Fruit fly (Drosophila melanogaster): ENCODE measurements around the gene CG11656.
A peak's percentile ranks its signal among the peaks of the same experiment; 100 is the strongest.

Gene CG11656

dm6 chr3R:12960929-12961855 is 48.5 kb upstream of the CG11656 start, which contains the start of gene Spc25 (continued):
- no peak for TF ChIP-seq CG14965 (GFP tag; optimal IDR thresholded peaks at IDR 0.05; ENCODE audit: borderline replicate concordance)
- peak; percentile 93 for TF ChIP-seq CG34224 (GFP tag; IDR thresholded peaks at IDR 0.05; ENCODE audit: partially characterized antibody)
- no peak for TF ChIP-seq CG11723 (GFP tag; optimal IDR thresholded peaks at IDR 0.05)
- no peak for TF ChIP-seq bigmax (GFP tag; optimal IDR thresholded peaks at IDR 0.05)
- TF ChIP-seq fd102C (GFP tag; optimal IDR thresholded peaks at IDR 0.05) = no peak
- no peak for TF ChIP-seq sc (optimal IDR thresholded peaks at IDR 0.05)
- TF ChIP-seq sc (GFP tag; optimal IDR thresholded peaks at IDR 0.05) = no peak
- peak; percentile 96 for TF ChIP-seq amos (GFP tag; IDR thresholded peaks at IDR 0.05; ENCODE audit: partially characterized antibody)
- TF ChIP-seq CG10274 (GFP tag; optimal IDR thresholded peaks at IDR 0.05) = no peak
- TF ChIP-seq CG5180 (GFP tag; optimal IDR thresholded peaks at IDR 0.05) = no peak
- peak; percentile 65 for TF ChIP-seq pho (GFP tag; optimal IDR thresholded peaks at IDR 0.05)
- peak; percentile 79 for TF ChIP-seq ERR (GFP tag; optimal IDR thresholded peaks at IDR 0.05)
- TF ChIP-seq CG6765 (GFP tag; optimal IDR thresholded peaks at IDR 0.05) = no peak
- TF ChIP-seq az2 (GFP tag; optimal IDR thresholded peaks at IDR 0.05) = peak; percentile 52
- TF ChIP-seq CG2712 (tag; optimal IDR thresholded peaks at IDR 0.05) = no peak
- TF ChIP-seq sr (GFP tag; IDR thresholded peaks at IDR 0.05) = no peak
- no peak for TF ChIP-seq CG16779 (GFP tag; IDR thresholded peaks at IDR 0.05)
- 0 out of 3 replicates have a peak, but pooled peaks have one; percentile 47 for TF ChIP-seq otp (GFP tag; IDR thresholded peaks at IDR 0.05)
- TF ChIP-seq ind (GFP tag; optimal IDR thresholded peaks at IDR 0.05) = peak; percentile 52
- TF ChIP-seq Dek (tag; optimal IDR thresholded peaks at IDR 0.05) = no peak
- peak; percentile 94 for TF ChIP-seq Med (GFP tag)
- TF ChIP-seq tgo (GFP tag; IDR thresholded peaks at IDR 0.05) = peak; percentile 14; the same call in 1 of the 3 replicates
- no peak for TF ChIP-seq sima (GFP tag; optimal IDR thresholded peaks at IDR 0.05)
- TF ChIP-seq dati (GFP tag; IDR thresholded peaks at IDR 0.05) = no peak
- peak; percentile 43 for TF ChIP-seq Bdp1 (GFP tag; optimal IDR thresholded peaks at IDR 0.05)
- TF ChIP-seq CG12299 (tag; optimal IDR thresholded peaks at IDR 0.05) = no peak
- TF ChIP-seq CG6654 (GFP tag; optimal IDR thresholded peaks at IDR 0.05) = no peak
- no peak for TF ChIP-seq CG31441 (GFP tag; IDR thresholded peaks at IDR 0.05)
- TF ChIP-seq CG9797 (GFP tag; optimal IDR thresholded peaks at IDR 0.05) = peak; percentile 49
- TF ChIP-seq CG1024 (GFP tag; IDR thresholded peaks at IDR 0.05) = no peak
- no peak for TF ChIP-seq Max (GFP tag; optimal IDR thresholded peaks at IDR 0.05)
- TF ChIP-seq Drgx (GFP tag; IDR thresholded peaks at IDR 0.05) = no peak
- TF ChIP-seq CG16813 (GFP tag; IDR thresholded peaks at IDR 0.05; ENCODE audit: partially characterized antibody) = peak; percentile 95
- no peak for TF ChIP-seq jigr1 (GFP tag; IDR thresholded peaks at IDR 0.05)
- peak; percentile 7 for TF ChIP-seq CG15696 (tag; optimal IDR thresholded peaks at IDR 0.05)
- TF ChIP-seq CG11695 (GFP tag; IDR thresholded peaks at IDR 0.05) = no peak
- TF ChIP-seq nerfin-1 (tag; optimal IDR thresholded peaks at IDR 0.05) = no peak
- TF ChIP-seq Fer2 (tag; optimal IDR thresholded peaks at IDR 0.05) = no peak
- TF ChIP-seq ase (GFP tag; IDR thresholded peaks at IDR 0.05) = no peak
- TF ChIP-seq Hey (tag; optimal IDR thresholded peaks at IDR 0.05) = no peak
- TF ChIP-seq nau (GFP tag; optimal IDR thresholded peaks at IDR 0.05) = no peak
- TF ChIP-seq grn (GFP tag; optimal IDR thresholded peaks at IDR 0.05) = no peak
- TF ChIP-seq BtbVII (GFP tag; optimal IDR thresholded peaks at IDR 0.05) = peak; percentile 20
- no peak for TF ChIP-seq klu (GFP tag; IDR thresholded peaks at IDR 0.05)
- TF ChIP-seq Kr (GFP tag; optimal IDR thresholded peaks at IDR 0.05) = no peak
- TF ChIP-seq zfh1 (GFP tag; IDR thresholded peaks at IDR 0.05) = peak; percentile 45; the same call in 2 of the 3 replicates
- TF ChIP-seq CG8089 (GFP tag; optimal IDR thresholded peaks at IDR 0.05) = peak; percentile 23
- no peak for TF ChIP-seq Adf1 (GFP tag; IDR thresholded peaks at IDR 0.05)
- TF ChIP-seq gsb-n (tag; optimal IDR thresholded peaks at IDR 0.05) = no peak

All from whole organism, embryonic.